Fruit fly (Drosophila melanogaster) whole organism, wandering third instar larva: ENCODE measurements around the gene Tbcd.

Experiments
- Abd-B ChIP-seq: fragments of >200 bp; optimal IDR thresholded peaks from 2 replicates; lab custom pipeline; 2017; ENCODE audit warnings: missing biosample characterization, missing genetic modification characterization
- CG32264 ChIP-seq: fragments of 200-800 bp; sonication (Bioruptor generic); optimal IDR thresholded peaks from 2 replicates; lab custom pipeline; 2016; ENCODE audit warnings: missing biosample characterization, missing genetic modification characterization
- CG9705 ChIP-seq: fragments of 200-800 bp; sonication (Bioruptor generic); optimal IDR thresholded peaks from 2 replicates; lab custom pipeline; 2018; ENCODE audit warnings: missing biosample characterization, mild to moderate bottlenecking, missing genetic modification characterization
- CrebA ChIP-seq: fragments of 200-800 bp; sonication (Bioruptor generic); optimal IDR thresholded peaks from 2 replicates; lab custom pipeline; 2016; ENCODE audit warnings: missing biosample characterization, mild to moderate bottlenecking, missing genetic modification characterization, borderline replicate concordance
- Dfd ChIP-seq: fragments of >200 bp; optimal IDR thresholded peaks from 2 replicates; lab custom pipeline; 2017; ENCODE audit warnings: missing biosample characterization, missing genetic modification characterization
- Dif ChIP-seq: fragments of 200-275, 200-300 bp; sonication (Bioruptor generic); optimal IDR thresholded peaks from 2 replicates; lab custom pipeline; 2018; ENCODE audit warnings: missing biosample characterization, missing genetic modification characterization; ENCODE audit not compliant: partially characterized antibody
- GATAd ChIP-seq: sonication (Bioruptor generic); optimal IDR thresholded peaks from 2 replicates; lab custom pipeline; 2016; ENCODE audit warnings: missing biosample characterization, missing genetic modification characterization
- HLH106 ChIP-seq: fragments of 200-800 bp; optimal IDR thresholded peaks from 3 replicates; lab custom pipeline; 2019; ENCODE audit warnings: missing biosample characterization, mild to moderate bottlenecking, missing genetic modification characterization, moderate library complexity
- Hnf4 ChIP-seq: fragments of 200-800 bp; sonication (Bioruptor generic); optimal IDR thresholded peaks from 2 replicates; lab custom pipeline; 2016; ENCODE audit warnings: missing biosample characterization, mild to moderate bottlenecking, missing genetic modification characterization
- Hr78 ChIP-seq: fragments of >200 bp; optimal IDR thresholded peaks from 2 replicates; lab custom pipeline; 2017; ENCODE audit warnings: missing biosample characterization, missing genetic modification characterization
- Hr83 ChIP-seq: fragments of 200-300 bp; sonication (Bioruptor generic); optimal IDR thresholded peaks from 2 replicates; lab custom pipeline; 2016; ENCODE audit warnings: missing biosample characterization, mild to moderate bottlenecking, missing genetic modification characterization, moderate library complexity; ENCODE audit not compliant: poor library complexity, severe bottlenecking
- Jra ChIP-seq: sonication (Bioruptor generic); optimal IDR thresholded peaks from 2 replicates; lab custom pipeline; 2016; ENCODE audit warnings: missing biosample characterization, missing genetic modification characterization
- Mio ChIP-seq: sonication (Bioruptor generic); optimal IDR thresholded peaks from 2 replicates; lab custom pipeline; 2016; ENCODE audit warnings: missing biosample characterization, missing genetic modification characterization
- Myc ChIP-seq: fragments of >200 bp; optimal IDR thresholded peaks from 2 replicates; lab custom pipeline; 2017
- N ChIP-seq: fragments of >200 bp; optimal IDR thresholded peaks from 2 replicates; lab custom pipeline; 2018; ENCODE audit warnings: missing biosample characterization, missing external identifiers, missing genetic modification characterization
- OdsH ChIP-seq: fragments of 200-800 bp; sonication (Bioruptor generic); optimal IDR thresholded peaks from 2 replicates; lab custom pipeline; 2016; ENCODE audit warnings: missing biosample characterization, mild to moderate bottlenecking, missing genetic modification characterization
- Rel ChIP-seq, 2 experiments: fragments of 200-800 bp; sonication (Bioruptor generic) in 1 of 2; optimal IDR thresholded peaks; 2 replicates in 1 of 2; 3 replicates in 1 of 2; lab custom pipeline; 2016 to 2019; ENCODE audit warnings: mild to moderate bottlenecking in 2 of 2, missing biosample characterization in 2 of 2, missing genetic modification characterization in 2 of 2, moderate library complexity in 1 of 2
- Sp1 ChIP-seq: fragments of 200-800 bp; sonication (Bioruptor generic); optimal IDR thresholded peaks from 3 replicates; lab custom pipeline; 2019; ENCODE audit warnings: missing biosample characterization, mild to moderate bottlenecking, missing genetic modification characterization, moderate library complexity
- Vsx2 ChIP-seq: fragments of 200-300, 225-300 bp; sonication (Bioruptor generic); optimal IDR thresholded peaks from 2 replicates; lab custom pipeline; 2018; ENCODE audit warnings: missing biosample characterization, missing genetic modification characterization; ENCODE audit not compliant: partially characterized antibody
- br ChIP-seq: fragments of 200-800 bp; sonication (Bioruptor generic); optimal IDR thresholded peaks from 2 replicates; lab custom pipeline; 2016; ENCODE audit warnings: missing biosample characterization, missing genetic modification characterization
- brk ChIP-seq: fragments of 200-800 bp; sonication (Bioruptor generic); optimal IDR thresholded peaks from 2 replicates; lab custom pipeline; 2016; ENCODE audit warnings: missing biosample characterization, mild to moderate bottlenecking, missing genetic modification characterization
- dl ChIP-seq, 2 experiments: fragments of 175-275, 200-275 bp in 1 of 2; fragments of 200-275 bp in 1 of 2; sonication (Bioruptor generic); optimal IDR thresholded peaks; lab custom pipeline; 2018; ENCODE audit warnings: mild to moderate bottlenecking in 2 of 2, missing biosample characterization in 2 of 2, missing genetic modification characterization in 2 of 2, moderate library complexity in 2 of 2; ENCODE audit not compliant: partially characterized antibody in 2 of 2, insufficient read depth in 1 of 2
- dmrt93B ChIP-seq: fragments of 200-800 bp; sonication (Bioruptor generic); optimal IDR thresholded peaks from 2 replicates; lab custom pipeline; 2018; ENCODE audit warnings: missing biosample characterization, mild to moderate bottlenecking, missing genetic modification characterization
- dsf ChIP-seq: sonication (Bioruptor generic); optimal IDR thresholded peaks from 2 replicates; lab custom pipeline; 2016; ENCODE audit warnings: missing biosample characterization, missing genetic modification characterization, borderline replicate concordance
- ey ChIP-seq: fragments of 200-800 bp; sonication (Bioruptor generic); optimal IDR thresholded peaks from 2 replicates; lab custom pipeline; 2016; ENCODE audit warnings: missing biosample characterization, missing genetic modification characterization
- foxo ChIP-seq, 2 experiments: fragments of 200-800 bp; sonication (Bioruptor generic); optimal IDR thresholded peaks; 2 replicates in 1 of 2; 3 replicates in 1 of 2; lab custom pipeline; 2016 to 2017; ENCODE audit warnings: missing biosample characterization in 2 of 2, missing genetic modification characterization in 2 of 2
- fru ChIP-seq: fragments of 200-800 bp; sonication (Bioruptor generic); optimal IDR thresholded peaks from 3 replicates; lab custom pipeline; 2016; ENCODE audit warnings: missing biosample characterization, mild to moderate bottlenecking, missing genetic modification characterization
- h ChIP-seq: fragments of 200-800 bp; sonication (Bioruptor generic); optimal IDR thresholded peaks from 3 replicates; lab custom pipeline; 2016; ENCODE audit warnings: missing biosample characterization, mild to moderate bottlenecking, missing genetic modification characterization
- jim ChIP-seq: fragments of 175-275, 200-325 bp; sonication (Bioruptor generic); optimal IDR thresholded peaks from 2 replicates; lab custom pipeline; 2016; ENCODE audit warnings: missing biosample characterization, mild to moderate bottlenecking, missing genetic modification characterization
- lola ChIP-seq: fragments of >200 bp; optimal IDR thresholded peaks from 2 replicates; lab custom pipeline; 2017; ENCODE audit warnings: missing biosample characterization, missing genetic modification characterization
- pan ChIP-seq: fragments of >200 bp; optimal IDR thresholded peaks from 2 replicates; lab custom pipeline; 2017
- psq ChIP-seq: fragments of 200-800 bp; sonication (Bioruptor generic); optimal IDR thresholded peaks from 3 replicates; lab custom pipeline; 2017; ENCODE audit warnings: missing biosample characterization, mild to moderate bottlenecking, missing genetic modification characterization, moderate library complexity
- rgr ChIP-seq: fragments of 200-800 bp; sonication (Bioruptor generic); optimal IDR thresholded peaks from 3 replicates; lab custom pipeline; 2016; ENCODE audit warnings: missing biosample characterization, mild to moderate bottlenecking, missing genetic modification characterization
- sage ChIP-seq: fragments of 200-800 bp; sonication (Bioruptor generic); optimal IDR thresholded peaks from 2 replicates; lab custom pipeline; 2016; ENCODE audit warnings: missing biosample characterization, mild to moderate bottlenecking, missing genetic modification characterization
- sv ChIP-seq: fragments of 200-800 bp; sonication (Bioruptor generic); optimal IDR thresholded peaks from 3 replicates; lab custom pipeline; 2016; ENCODE audit warnings: missing biosample characterization, missing genetic modification characterization
- tai ChIP-seq: sonication (Bioruptor generic); optimal IDR thresholded peaks from 2 replicates; lab custom pipeline; 2016; ENCODE audit warnings: missing biosample characterization, missing genetic modification characterization
- usp ChIP-seq: fragments of >200 bp; optimal IDR thresholded peaks from 2 replicates; lab custom pipeline; 2017; ENCODE audit warnings: missing biosample characterization, missing genetic modification characterization
- woc ChIP-seq: sonication (Bioruptor generic); optimal IDR thresholded peaks from 2 replicates; lab custom pipeline; 2016; ENCODE audit warnings: missing biosample characterization, mild to moderate bottlenecking, missing genetic modification characterization

The Tbcd gene

dm6 chr2L:2198613-2199432 lies 51.5 kb downstream of the Tbcd start:
- TF ChIP-seq psq (GFP tag; lab: Kevin White, UChicago) (peak; percentile 93), Rel (GFP tag; optimal IDR thresholded peaks at IDR 0.05; lab: Kevin White, UChicago) (peak; percentile 90), Rel (tag; optimal IDR thresholded peaks at IDR 0.05; lab: Kevin White, UChicago) (peak; percentile 98), Sp1 (GFP tag; lab: Kevin White, UChicago) (peak; percentile 95), Dif (peak; percentile 92), foxo (GFP tag; optimal IDR thresholded peaks at IDR 0.05; lab: Kevin White, UChicago) (peak; percentile 87 to 98), tai (GFP tag; lab: Kevin White, UChicago) (peak; percentile 87), CrebA (peak; percentile 90), CG32264 (GFP tag; lab: Kevin White, UChicago) (peak; percentile 97), Dfd (GFP tag; lab: Kevin White, UChicago) (no peak), brk (GFP tag; lab: Kevin White, UChicago) (peak; percentile 90), Vsx2 (GFP tag; lab: Kevin White, UChicago) (peak; percentile 93), CG9705 (GFP tag; lab: Kevin White, UChicago) (peak; percentile 75), HLH106 (tag; lab: Kevin White, UChicago) (peak; percentile 95), woc (GFP tag; lab: Kevin White, UChicago) (peak; percentile 94), GATAd (no peak), dl (GFP tag; optimal IDR thresholded peaks at IDR 0.05; lab: Kevin White, UChicago; ENCODE audit: insufficient read depth in 1 of 2, partially characterized antibody in 2 of 2) (peak; percentile 72 to 77), jim (GFP tag; lab: Kevin White, UChicago) (no peak), Hnf4 (peak; percentile 95), sage (peak; percentile 96), fru (peak; percentile 98), Myc (lab: Kevin White, UChicago) (peak; percentile 3), usp (GFP tag; lab: Kevin White, UChicago) (no peak), dmrt93B (peak; percentile 95), OdsH (GFP tag; lab: Kevin White, UChicago) (peak; percentile 97), pan (lab: Kevin White, UChicago) (no peak), Abd-B (GFP tag; lab: Kevin White, UChicago) (no peak), br (GFP tag; lab: Kevin White, UChicago) (peak; percentile 97), dsf (GFP tag; lab: Kevin White, UChicago) (peak; percentile 80), lola (GFP tag; lab: Kevin White, UChicago) (no peak), rgr (GFP tag; lab: Kevin White, UChicago) (peak; percentile 97), Hr83 (GFP tag; lab: Kevin White, UChicago) (peak; percentile 79), Jra (peak; percentile 80), ey (GFP tag; lab: Kevin White, UChicago) (peak; percentile 98), Hr78 (no peak), Mio (GFP tag; lab: Kevin White, UChicago) (peak; percentile 78), N (no peak), sv (GFP tag; lab: Kevin White, UChicago) (peak; percentile 65), h (GFP tag; lab: Kevin White, UChicago) (peak; percentile 98)
- TF ChIP-seq, all 38 proteins: peak for 29

DNA sequence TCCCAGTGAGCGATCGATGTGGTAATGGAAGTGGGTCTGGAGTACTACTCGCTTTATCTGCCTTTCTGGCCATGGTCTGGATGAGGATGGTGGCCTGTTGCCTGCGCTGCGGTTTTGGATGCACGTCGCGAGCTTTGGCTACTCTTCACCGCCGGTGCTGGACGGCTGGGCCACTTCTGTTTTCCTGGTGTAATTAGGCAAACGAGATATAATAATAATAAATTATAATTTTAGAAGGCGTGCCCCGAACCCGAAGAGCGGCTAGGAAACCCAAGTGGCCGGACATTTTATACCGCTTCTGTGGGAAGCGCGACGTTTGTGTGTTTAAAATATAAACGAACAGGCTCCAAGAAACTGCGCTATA lies 52.1 kb downstream of the Tbcd start:
- TF ChIP-seq pan (lab: Kevin White, UChicago): no peak
- TF ChIP-seq Hr78: no peak
- peak; percentile 62 for TF ChIP-seq Rel (GFP tag; optimal IDR thresholded peaks at IDR 0.05; lab: Kevin White, UChicago)
- no peak for TF ChIP-seq Rel (tag; optimal IDR thresholded peaks at IDR 0.05; lab: Kevin White, UChicago)
- no peak for TF ChIP-seq lola (GFP tag; lab: Kevin White, UChicago)
- TF ChIP-seq ey (GFP tag; lab: Kevin White, UChicago): no peak
- TF ChIP-seq usp (GFP tag; lab: Kevin White, UChicago): no peak
- peak in 1 of 2 experiments; percentile 11 for TF ChIP-seq dl (GFP tag; optimal IDR thresholded peaks at IDR 0.05; lab: Kevin White, UChicago; ENCODE audit: insufficient read depth in 1 of 2, partially characterized antibody in 2 of 2)
- TF ChIP-seq Myc (lab: Kevin White, UChicago): no peak
- TF ChIP-seq CG32264 (GFP tag; lab: Kevin White, UChicago): no peak
